Fruit fly (Drosophila melanogaster) whole organism, embryonic: ENCODE data around the gene pigs.

ENCODE experiments used
- Adf1 ChIP-seq: fragments of 200-800 bp; sonication (Bioruptor generic); IDR thresholded peaks from 2 replicates; pipeline ENCODE4 v1.3.6; 2022; ENCODE audit warnings: missing biosample characterization, missing genetic modification characterization
- Asciz ChIP-seq: fragments of 200-800 bp; sonication (Bioruptor generic); optimal IDR thresholded peaks from 2 replicates; lab custom pipeline; 2017; ENCODE audit warnings: missing biosample characterization, mild to moderate bottlenecking, missing genetic modification characterization, missing genetic modification reagents
- Bgb ChIP-seq: fragments of 200-800 bp; sonication (Bioruptor generic); IDR thresholded peaks from 2 replicates; pipeline ENCODE4 v1.3.6; 2022; ENCODE audit warnings: missing biosample characterization, missing genetic modification characterization; ENCODE audit not compliant: partially characterized antibody
- C15 ChIP-seq: fragments of 200-800 bp; sonication (Bioruptor generic); IDR thresholded peaks from 3 replicates; pipeline ENCODE4 v1.3.6; 2022; ENCODE audit warnings: missing biosample characterization, missing genetic modification characterization
- CG10543 ChIP-seq: fragments of 200-800 bp; sonication (Bioruptor generic); optimal IDR thresholded peaks from 3 replicates; lab custom pipeline; 2017; ENCODE audit warnings: missing biosample characterization, mild to moderate bottlenecking, missing genetic modification characterization, moderate library complexity
- CG11723 ChIP-seq: fragments of 200-800 bp; sonication (Bioruptor generic); optimal IDR thresholded peaks from 2 replicates; lab custom pipeline; 2017; ENCODE audit warnings: missing biosample characterization, mild to moderate bottlenecking, missing genetic modification characterization
- CG12155 ChIP-seq: fragments of 200-800 bp; sonication (Bioruptor generic); optimal IDR thresholded peaks from 3 replicates; lab custom pipeline; 2016; ENCODE audit warnings: missing biosample characterization, missing genetic modification characterization
- CG12219 ChIP-seq: fragments of 200-800 bp; sonication (Bioruptor generic); optimal IDR thresholded peaks from 3 replicates; lab custom pipeline; 2018; ENCODE audit warnings: missing biosample characterization, mild to moderate bottlenecking, missing genetic modification characterization
- CG12236 ChIP-seq: fragments of 200-800 bp; sonication (Bioruptor generic); optimal IDR thresholded peaks from 2 replicates; lab custom pipeline; 2016; ENCODE audit warnings: missing biosample characterization, missing genetic modification characterization
- CG15011 ChIP-seq: fragments of 200-800 bp; sonication (Bioruptor generic); optimal IDR thresholded peaks from 3 replicates; lab custom pipeline; 2018; ENCODE audit warnings: missing biosample characterization, mild to moderate bottlenecking, missing genetic modification characterization
- CG16813 ChIP-seq: fragments of 200-800 bp; sonication (Bioruptor generic); IDR thresholded peaks from 3 replicates; pipeline ENCODE4 v1.3.6; 2022; ENCODE audit warnings: missing biosample characterization, missing genetic modification characterization; ENCODE audit not compliant: partially characterized antibody
- CG17568 ChIP-seq: fragments of 200-800 bp; sonication (Bioruptor generic); optimal IDR thresholded peaks from 2 replicates; lab custom pipeline; 2018; ENCODE audit warnings: missing biosample characterization, mild to moderate bottlenecking, missing genetic modification characterization, moderate library complexity
- CG2202 ChIP-seq: fragments of 200-800 bp; sonication (Bioruptor generic); optimal IDR thresholded peaks from 2 replicates; lab custom pipeline; 2018; ENCODE audit warnings: missing biosample characterization, mild to moderate bottlenecking, missing genetic modification characterization
- CG34224 ChIP-seq: fragments of 200-800 bp; sonication (Bioruptor generic); IDR thresholded peaks from 3 replicates; pipeline ENCODE4 v1.3.6; 2022; ENCODE audit warnings: missing biosample characterization, missing genetic modification characterization; ENCODE audit not compliant: partially characterized antibody
- CG42726 ChIP-seq: fragments of 200-800 bp; sonication (Bioruptor generic); IDR thresholded peaks from 2 replicates; pipeline ENCODE4 v1.3.6; 2022; ENCODE audit warnings: missing biosample characterization, missing genetic modification characterization; ENCODE audit not compliant: partially characterized antibody
- CG4282 ChIP-seq: fragments of 200-800 bp; sonication (Bioruptor generic); optimal IDR thresholded peaks from 2 replicates; lab custom pipeline; 2016; ENCODE audit warnings: missing biosample characterization, missing genetic modification characterization
- CG4854 ChIP-seq: fragments of 200-800 bp; sonication (Bioruptor generic); optimal IDR thresholded peaks from 2 replicates; lab custom pipeline; 2016; ENCODE audit warnings: missing biosample characterization, missing genetic modification characterization, inconsistent platforms
- CG6254 ChIP-seq: fragments of 200-800 bp; sonication (Bioruptor generic); optimal IDR thresholded peaks from 3 replicates; lab custom pipeline; 2017; ENCODE audit warnings: mild to moderate bottlenecking, missing biosample characterization, missing genetic modification reagents, missing genetic modification characterization
- CG7357 ChIP-seq: fragments of 200-800 bp; sonication (Bioruptor generic); IDR thresholded peaks from 3 replicates; pipeline ENCODE4 v1.3.6; 2022; ENCODE audit warnings: missing biosample characterization, missing genetic modification characterization
- CG7839 ChIP-seq: fragments of 200-800 bp; sonication (Bioruptor generic); optimal IDR thresholded peaks from 3 replicates; lab custom pipeline; 2018; ENCODE audit warnings: missing biosample characterization, mild to moderate bottlenecking, missing genetic modification characterization, moderate library complexity
- CG7987 ChIP-seq: fragments of 200-800 bp; sonication (Bioruptor generic); optimal IDR thresholded peaks from 2 replicates; lab custom pipeline; 2018; ENCODE audit warnings: missing biosample characterization, mild to moderate bottlenecking, missing genetic modification characterization, moderate library complexity
- CG8944 ChIP-seq: fragments of 200-800 bp; sonication (Bioruptor generic); optimal IDR thresholded peaks from 3 replicates; lab custom pipeline; 2016; ENCODE audit warnings: missing biosample characterization, missing genetic modification characterization
- Camta ChIP-seq: fragments of 200-800 bp; sonication (Bioruptor generic); optimal IDR thresholded peaks from 2 replicates; lab custom pipeline; 2016; ENCODE audit warnings: missing biosample characterization, missing genetic modification characterization
- Dfd ChIP-seq, 2 experiments: fragments of >200 bp; optimal IDR thresholded peaks; 2 replicates each; lab custom pipeline; 2017; ENCODE audit warnings: missing biosample characterization in 2 of 2, missing genetic modification characterization in 2 of 2
- HHEX ChIP-seq: fragments of 200-800 bp; sonication (Bioruptor generic); optimal IDR thresholded peaks from 3 replicates; lab custom pipeline; 2017; ENCODE audit warnings: missing biosample characterization, mild to moderate bottlenecking, missing genetic modification characterization, missing genetic modification reagents
- Hmr ChIP-seq: fragments of 200-800 bp; sonication (Bioruptor generic); optimal IDR thresholded peaks from 3 replicates; lab custom pipeline; 2017; ENCODE audit warnings: mild to moderate bottlenecking, missing biosample characterization, missing genetic modification reagents, missing genetic modification characterization
- Lpt ChIP-seq: fragments of >200 bp; optimal IDR thresholded peaks from 2 replicates; lab custom pipeline; 2018; ENCODE audit warnings: missing biosample characterization, missing genetic modification characterization
- Meics ChIP-seq: fragments of 200-800 bp; sonication (Bioruptor generic); optimal IDR thresholded peaks from 2 replicates; lab custom pipeline; 2017; ENCODE audit warnings: missing biosample characterization, mild to moderate bottlenecking, missing genetic modification characterization
- NC2β ChIP-seq: fragments of 200-800 bp; sonication (Bioruptor generic); optimal IDR thresholded peaks from 2 replicates; lab custom pipeline; 2016; ENCODE audit warnings: missing biosample characterization, missing genetic modification characterization
- Sox100B ChIP-seq: fragments of 200-800 bp; sonication (Bioruptor generic); optimal IDR thresholded peaks from 3 replicates; lab custom pipeline; 2018; ENCODE audit warnings: missing biosample characterization, mild to moderate bottlenecking, missing genetic modification characterization
- Xbp1 ChIP-seq: fragments of 200-800 bp; sonication (Bioruptor generic); optimal IDR thresholded peaks from 3 replicates; lab custom pipeline; 2016; ENCODE audit warnings: missing biosample characterization, mild to moderate bottlenecking, missing genetic modification characterization
- chinmo ChIP-seq: fragments of 200-800 bp; sonication (Bioruptor generic); IDR thresholded peaks from 4 replicates; pipeline ENCODE4 v1.3.6; 2022; ENCODE audit warnings: missing biosample characterization, missing genetic modification characterization; ENCODE audit not compliant: partially characterized antibody
- dysf ChIP-seq: fragments of 200-800 bp; sonication (Bioruptor generic); IDR thresholded peaks from 3 replicates; pipeline ENCODE4 v1.3.6; 2022; ENCODE audit warnings: missing biosample characterization, missing genetic modification characterization
- eve ChIP-seq, 2 experiments: fragments of >200 bp; optimal IDR thresholded peaks; 2 replicates each; lab custom pipeline; 2017; ENCODE audit warnings: missing biosample characterization in 2 of 2, missing genetic modification characterization in 2 of 2
- gfzf ChIP-seq: fragments of 200-800 bp; sonication (Bioruptor generic); optimal IDR thresholded peaks from 2 replicates; lab custom pipeline; 2016; ENCODE audit warnings: missing biosample characterization, mild to moderate bottlenecking, missing genetic modification characterization, moderate library complexity
- her ChIP-seq: fragments of 200-800 bp; sonication (Bioruptor generic); optimal IDR thresholded peaks from 2 replicates; lab custom pipeline; 2016; ENCODE audit warnings: missing biosample characterization, missing genetic modification characterization
- hkb ChIP-seq, 2 experiments: fragments of 200-800 bp in 1 of 2; fragments of >200 bp in 1 of 2; sonication (Bioruptor generic) in 1 of 2; IDR thresholded peaks in 1 of 2; optimal IDR thresholded peaks in 1 of 2; 2 replicates each; pipeline versions ENCODE4 v1.3.6 to Lab custom; 2017 to 2022; ENCODE audit warnings: missing biosample characterization in 1 of 2, missing genetic modification characterization in 1 of 2
- jigr1 ChIP-seq: fragments of 200-800 bp; sonication (Bioruptor generic); IDR thresholded peaks from 3 replicates; pipeline ENCODE4 v1.3.6; 2022; ENCODE audit warnings: missing biosample characterization, missing genetic modification characterization
- klu ChIP-seq: fragments of 200-800 bp; sonication (Bioruptor generic); IDR thresholded peaks from 2 replicates; pipeline ENCODE4 v1.3.6; 2022; ENCODE audit warnings: missing biosample characterization, missing genetic modification characterization
- otp ChIP-seq: fragments of 200-800 bp; sonication (Bioruptor generic); IDR thresholded peaks from 3 replicates; pipeline ENCODE4, ENCODE4 v1.3.6; 2022; ENCODE audit warnings: missing biosample characterization, missing genetic modification characterization
- repo ChIP-seq: fragments of 200-800 bp; sonication (Bioruptor generic); optimal IDR thresholded peaks from 2 replicates; lab custom pipeline; 2016; ENCODE audit warnings: missing biosample characterization, missing genetic modification characterization
- sob ChIP-seq: fragments of 200-800 bp; sonication (Bioruptor generic); IDR thresholded peaks from 2 replicates; pipeline ENCODE4 v1.3.6; 2022; ENCODE audit warnings: missing biosample characterization, missing genetic modification characterization
- stc ChIP-seq: fragments of 200-800 bp; sonication (Bioruptor generic); IDR thresholded peaks from 2 replicates; pipeline ENCODE4 v1.3.6; 2022; ENCODE audit warnings: missing biosample characterization, missing genetic modification characterization
- tin ChIP-seq: fragments of 200-800 bp; sonication (Bioruptor generic); optimal IDR thresholded peaks from 3 replicates; lab custom pipeline; 2016; ENCODE audit warnings: missing biosample characterization, missing genetic modification characterization
- tll ChIP-seq, 2 experiments: fragments of 200-800 bp in 1 of 2; fragments of >200 bp in 1 of 2; sonication (Bioruptor generic) in 1 of 2; optimal IDR thresholded peaks; 2 replicates each; lab custom pipeline; 2017 to 2019; ENCODE audit warnings: missing biosample characterization in 2 of 2, missing genetic modification characterization in 2 of 2, mild to moderate bottlenecking in 1 of 2, moderate library complexity in 1 of 2
- tup ChIP-seq: fragments of 200-800 bp; sonication (Bioruptor generic); optimal IDR thresholded peaks from 2 replicates; lab custom pipeline; 2016; ENCODE audit warnings: missing biosample characterization, mild to moderate bottlenecking, missing genetic modification characterization, moderate library complexity
- unc-4 ChIP-seq: fragments of 200-800 bp; sonication (Bioruptor generic); IDR thresholded peaks from 2 replicates; pipeline ENCODE4 v1.3.6; 2022; ENCODE audit warnings: missing biosample characterization, missing genetic modification characterization; ENCODE audit not compliant: partially characterized antibody
- z ChIP-seq: fragments of 200-800 bp; sonication (Bioruptor generic); IDR thresholded peaks from 3 replicates; pipeline ENCODE4 v1.3.6; 2022; ENCODE audit warnings: missing biosample characterization, missing genetic modification characterization

pigs gene

DNA sequence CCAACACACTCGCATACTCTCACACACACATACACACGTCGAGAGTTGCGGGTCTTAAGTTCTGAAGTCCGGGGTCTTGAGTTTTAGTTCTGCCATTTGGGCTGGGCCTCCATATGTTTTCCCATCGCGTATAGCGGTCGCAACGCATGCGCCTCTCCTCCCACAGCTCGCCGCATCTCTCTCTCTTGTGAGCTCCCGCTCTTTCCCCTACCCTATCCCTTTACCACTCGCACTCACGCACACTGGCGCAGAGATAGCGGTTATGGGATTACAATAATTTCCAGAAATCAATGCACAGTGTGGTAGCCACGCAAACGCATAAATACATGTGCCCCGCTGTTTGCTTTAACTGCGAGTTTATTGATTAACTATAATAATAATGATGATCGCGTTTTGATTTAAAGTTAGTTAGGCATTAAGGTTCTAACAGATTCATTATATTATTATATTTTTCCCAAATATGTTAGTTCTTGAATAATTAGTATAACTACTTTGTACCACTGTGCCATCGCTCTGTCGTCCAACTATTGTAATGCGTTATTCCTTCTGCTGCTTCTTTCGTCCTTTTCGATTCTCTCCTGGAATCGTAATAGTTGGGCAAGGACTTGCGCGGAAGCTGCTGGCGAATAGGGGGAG lies 1.9 kb downstream of the pigs start (continued):
- TF ChIP-seq stc (GFP tag; lab: Robert Waterston, UW) (peak; percentile 88), chinmo (no peak), dysf (GFP tag; lab: Robert Waterston, UW) (peak; percentile 93), CG10543 (peak; percentile 88), Lpt (GFP tag; lab: Kevin White, UChicago) (no peak), klu (GFP tag; lab: Robert Waterston, UW) (peak; percentile 66), z (GFP tag; lab: Robert Waterston, UW) (peak; percentile 69; the same call in 2 of the 3 replicates), CG6254 (GFP tag; lab: Kevin White, UChicago) (peak; percentile 87), tin (GFP tag; lab: Kevin White, UChicago) (peak; percentile 91), eve (GFP tag; optimal IDR thresholded peaks at IDR 0.05; lab: Kevin White, UChicago) (peak in 1 of 2 experiments; percentile 97), CG15011 (GFP tag; lab: Kevin White, UChicago) (peak; percentile 90), CG12219 (GFP tag; lab: Kevin White, UChicago) (peak; percentile 92), CG8944 (GFP tag; lab: Kevin White, UChicago) (peak; percentile 67), CG11723 (GFP tag; lab: Kevin White, UChicago) (peak; percentile 78), CG12236 (GFP tag; lab: Kevin White, UChicago) (peak; percentile 66), gfzf (GFP tag; lab: Kevin White, UChicago) (no peak), Camta (GFP tag; lab: Kevin White, UChicago) (peak; percentile 89), CG7357 (GFP tag; lab: Robert Waterston, UW) (peak; percentile 81), jigr1 (GFP tag; lab: Robert Waterston, UW) (peak; percentile 88), CG42726 (peak; percentile 7; the same call in 1 of the 2 replicates), Asciz (GFP tag; lab: Kevin White, UChicago) (peak; percentile 93), Hmr (peak; percentile 95), sob (GFP tag; lab: Robert Waterston, UW) (peak; percentile 84), C15 (GFP tag; lab: Robert Waterston, UW) (peak; percentile 62; the same call in 2 of the 3 replicates), CG4854 (GFP tag; lab: Kevin White, UChicago) (peak; percentile 81), Sox100B (peak; percentile 94), CG17568 (peak; percentile 89), Meics (GFP tag; lab: Kevin White, UChicago) (peak; percentile 94), Xbp1 (GFP tag; lab: Kevin White, UChicago) (peak; percentile 88), her (GFP tag; lab: Kevin White, UChicago) (peak; percentile 57), HHEX (GFP tag; lab: Kevin White, UChicago) (peak; percentile 93), repo (GFP tag; lab: Kevin White, UChicago) (peak; percentile 55), tll (GFP tag; optimal IDR thresholded peaks at IDR 0.05; lab: Kevin White, UChicago) (peak in 1 of 2 experiments; percentile 15), CG12155 (GFP tag; lab: Kevin White, UChicago) (peak; percentile 87), CG16813 (0 out of 3 replicates have a peak, but pooled peaks have one; percentile 38), Adf1 (peak; percentile 69), unc-4 (no peak), CG34224 (GFP tag; lab: Robert Waterston, UW) (0 out of 3 replicates have a peak, but pooled peaks have one; percentile 7), CG4282 (GFP tag; lab: Kevin White, UChicago) (peak; percentile 62), NC2β (peak; percentile 71), Bgb (GFP tag; lab: Robert Waterston, UW) (peak; percentile 8; the same call in 1 of the 2 replicates), tup (GFP tag; lab: Kevin White, UChicago) (peak; percentile 67), otp (GFP tag; lab: Robert Waterston, UW) (peak; percentile 81), CG2202 (tag; lab: Kevin White, UChicago) (peak; percentile 85), Dfd (GFP tag; optimal IDR thresholded peaks at IDR 0.05; lab: Kevin White, UChicago) (no peak), CG7987 (GFP tag; lab: Kevin White, UChicago) (peak; percentile 81), CG7839 (tag; lab: Kevin White, UChicago) (peak; percentile 95), hkb (optimal IDR thresholded peaks at IDR 0.05; lab: Kevin White, UChicago) (no peak), hkb (GFP tag; IDR thresholded peaks at IDR 0.05; lab: Robert Waterston, UW) (peak; percentile 93)
